Worm (Caenorhabditis elegans) whole organism, late embryonic: ENCODE results near the gene srxa-19.

Source experiments
- C08G9.2 ChIP-seq: sonication (generic microtip); optimal IDR thresholded peaks from 2 replicates; lab custom pipeline; 2016; ENCODE audit warnings: mild to moderate bottlenecking, missing genetic modification characterization, moderate library complexity, missing compliant biosample characterization
- K09A11.1 ChIP-seq: sonication (generic microtip); optimal IDR thresholded peaks from 2 replicates; lab custom pipeline; 2017; ENCODE audit warnings: antibody characterized with exemption, mild to moderate bottlenecking, missing genetic modification characterization, missing compliant biosample characterization; ENCODE audit not compliant: insufficient read depth
- ahr-1 ChIP-seq: sonication (generic microtip); optimal IDR thresholded peaks from 2 replicates; lab custom pipeline; 2016; ENCODE audit warnings: missing genetic modification characterization, missing compliant biosample characterization
- ceh-14 ChIP-seq: sonication (generic microtip); optimal IDR thresholded peaks from 2 replicates; lab custom pipeline; 2016; ENCODE audit warnings: missing genotype, missing genetic modification characterization, missing compliant biosample characterization
- ceh-19 ChIP-seq: fragments of 200-800 bp; sonication (Bioruptor generic); optimal IDR thresholded peaks from 2 replicates; lab custom pipeline; 2018; ENCODE audit warnings: mild to moderate bottlenecking, missing genetic modification characterization, missing compliant biosample characterization
- ceh-30 ChIP-seq: fragments of 150-350 bp; optimal IDR thresholded peaks from 2 replicates; lab custom pipeline; 2014; ENCODE audit warnings: missing biosample characterization, missing genetic modification characterization
- ceh-34 ChIP-seq: sonication (generic microtip); optimal IDR thresholded peaks from 2 replicates; lab custom pipeline; 2016; ENCODE audit warnings: mild to moderate bottlenecking, missing genetic modification characterization, missing compliant biosample characterization
- ceh-45 ChIP-seq: fragments of 200-800 bp; sonication (Bioruptor generic); IDR thresholded peaks from 2 replicates; pipeline ENCODE4 v1.3.6; 2022; ENCODE audit warnings: missing genetic modification reagents, missing genetic modification characterization, missing compliant biosample characterization
- ceh-48 ChIP-seq: sonication (generic microtip); optimal IDR thresholded peaks from 2 replicates; lab custom pipeline; 2016; ENCODE audit warnings: missing genetic modification characterization, inconsistent platforms, missing compliant biosample characterization
- ceh-6 ChIP-seq: fragments of 200-800 bp; sonication (Bioruptor generic); optimal IDR thresholded peaks from 2 replicates; lab custom pipeline; 2018; ENCODE audit warnings: mild to moderate bottlenecking, missing genetic modification characterization, missing compliant biosample characterization
- dmd-4 ChIP-seq: sonication (generic microtip); optimal IDR thresholded peaks from 2 replicates; lab custom pipeline; 2016; ENCODE audit warnings: borderline replicate concordance, missing genetic modification characterization, missing compliant biosample characterization
- elt-2 ChIP-seq: sonication (generic microtip); optimal IDR thresholded peaks from 2 replicates; lab custom pipeline; 2016; ENCODE audit warnings: missing genetic modification reagents, missing genetic modification characterization, missing compliant biosample characterization
- ets-4 ChIP-seq: sonication (generic microtip); optimal IDR thresholded peaks from 2 replicates; lab custom pipeline; 2016; ENCODE audit warnings: missing genetic modification characterization, missing compliant biosample characterization
- hlh-30 ChIP-seq: sonication (generic microtip); optimal IDR thresholded peaks from 2 replicates; lab custom pipeline; 2017; ENCODE audit warnings: antibody characterized with exemption, missing genetic modification characterization, missing compliant biosample characterization; ENCODE audit not compliant: insufficient read depth
- hlh-6 ChIP-seq: sonication (generic microtip); optimal IDR thresholded peaks from 2 replicates; lab custom pipeline; 2016; ENCODE audit warnings: missing genotype, missing genetic modification characterization, missing compliant biosample characterization
- hlh-8 ChIP-seq: sonication (generic microtip); optimal IDR thresholded peaks from 2 replicates; lab custom pipeline; 2016; ENCODE audit warnings: missing genotype, missing genetic modification characterization, missing compliant biosample characterization
- lim-6 ChIP-seq: sonication (generic microtip); optimal IDR thresholded peaks from 2 replicates; lab custom pipeline; 2016; ENCODE audit warnings: missing genetic modification characterization, missing compliant biosample characterization
- madf-2 ChIP-seq: sonication (generic microtip); optimal IDR thresholded peaks from 2 replicates; lab custom pipeline; 2017; ENCODE audit warnings: missing genetic modification characterization, missing compliant biosample characterization
- mec-3 ChIP-seq: sonication (generic microtip); optimal IDR thresholded peaks from 2 replicates; lab custom pipeline; 2016; ENCODE audit warnings: borderline replicate concordance, missing genetic modification characterization, missing compliant biosample characterization
- nhr-11 ChIP-seq: fragments of 150-350 bp; optimal IDR thresholded peaks from 2 replicates; lab custom pipeline; 2014; ENCODE audit warnings: missing biosample characterization, missing genetic modification characterization
- nhr-232 ChIP-seq: sonication (generic microtip); optimal IDR thresholded peaks from 2 replicates; lab custom pipeline; 2016; ENCODE audit warnings: missing genetic modification characterization, missing compliant biosample characterization
- npax-4 ChIP-seq: sonication (generic microtip); optimal IDR thresholded peaks from 2 replicates; lab custom pipeline; 2016; ENCODE audit warnings: missing genetic modification characterization, missing compliant biosample characterization
- pag-3 ChIP-seq: sonication (generic microtip); optimal IDR thresholded peaks from 2 replicates; lab custom pipeline; 2016; ENCODE audit warnings: missing compliant biosample characterization, missing genetic modification characterization, borderline replicate concordance
- pax-1 ChIP-seq: fragments of 150-350 bp; optimal IDR thresholded peaks from 2 replicates; lab custom pipeline; 2014; ENCODE audit warnings: missing biosample characterization, missing genetic modification characterization
- pros-1 ChIP-seq: fragments of 150-350 bp; optimal IDR thresholded peaks from 2 replicates; lab custom pipeline; 2014; ENCODE audit warnings: missing biosample characterization, missing genetic modification reagents, missing genetic modification characterization
- sdc-2 ChIP-seq: sonication (generic microtip); optimal IDR thresholded peaks from 2 replicates; lab custom pipeline; 2016; ENCODE audit warnings: missing genotype, missing genetic modification characterization, missing compliant biosample characterization
- sox-2 ChIP-seq: fragments of 200-800 bp; sonication (Bioruptor generic); IDR thresholded peaks from 2 replicates; pipeline ENCODE4 v1.3.6; 2022; ENCODE audit warnings: missing genetic modification reagents, missing genetic modification characterization, missing compliant biosample characterization
- tbx-7 ChIP-seq: sonication (generic microtip); optimal IDR thresholded peaks from 2 replicates; lab custom pipeline; 2016; ENCODE audit warnings: missing genotype, missing genetic modification characterization, missing compliant biosample characterization
- unc-42 ChIP-seq: sonication (generic microtip); optimal IDR thresholded peaks from 2 replicates; lab custom pipeline; 2016; ENCODE audit warnings: missing genotype, missing genetic modification characterization, missing compliant biosample characterization
- unc-55 ChIP-seq: sonication (generic microtip); optimal IDR thresholded peaks from 2 replicates; lab custom pipeline; 2017; ENCODE audit warnings: missing biosample characterization, missing genetic modification reagents, missing genetic modification characterization
- unc-86 ChIP-seq: sonication (generic microtip); optimal IDR thresholded peaks from 2 replicates; lab custom pipeline; 2016; ENCODE audit warnings: missing genetic modification characterization, missing compliant biosample characterization
- zip-5 ChIP-seq: sonication (generic microtip); optimal IDR thresholded peaks from 2 replicates; lab custom pipeline; 2016; ENCODE audit warnings: missing genetic modification characterization, missing compliant biosample characterization

The srxa-19 gene

DNA sequence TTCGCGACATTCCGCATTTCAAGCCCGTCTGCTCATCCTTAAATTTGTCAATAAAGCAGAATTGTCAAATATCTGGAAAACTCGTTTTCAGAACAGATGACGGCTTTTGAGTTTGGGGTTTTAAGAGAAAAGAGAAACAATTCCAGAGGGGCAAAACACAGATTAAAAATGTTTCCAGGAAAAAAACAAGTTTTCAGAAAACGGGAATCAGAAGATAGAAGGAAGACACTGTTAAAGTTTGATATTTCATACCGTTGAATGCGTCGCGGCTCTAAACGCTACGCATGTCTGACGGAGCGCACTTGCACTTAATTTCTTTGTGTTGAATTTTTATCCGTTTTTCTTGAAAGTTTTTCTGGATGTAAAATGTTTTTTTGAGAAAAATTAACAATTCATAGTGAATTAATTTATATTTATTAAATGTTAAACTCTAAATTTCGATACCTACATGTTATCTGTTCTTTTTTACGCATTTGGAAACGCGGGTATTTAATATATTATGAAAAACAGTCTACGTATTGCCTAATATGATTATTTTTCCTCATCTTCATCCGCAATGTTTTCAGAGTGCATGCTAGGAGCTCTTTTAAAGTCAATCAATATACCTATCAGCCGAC is 11.6 kb upstream of the srxa-19 start, which contains the start of the genes C08B6.18, wdr-20 and C08B6.8:
C08B6.18 (minus strand) TSS at position 51 of the 617 bp plus-strand sequence.
wdr-20 (minus strand) TSS at position 82 of the 617 bp plus-strand sequence.
C08B6.8 (plus strand) TSS at position 567 of the 617 bp plus-strand sequence.
- TF ChIP-seq unc-42 (tag; lab: Kevin White, UChicago) (peak; percentile 4), npax-4 (no peak)

DNA sequence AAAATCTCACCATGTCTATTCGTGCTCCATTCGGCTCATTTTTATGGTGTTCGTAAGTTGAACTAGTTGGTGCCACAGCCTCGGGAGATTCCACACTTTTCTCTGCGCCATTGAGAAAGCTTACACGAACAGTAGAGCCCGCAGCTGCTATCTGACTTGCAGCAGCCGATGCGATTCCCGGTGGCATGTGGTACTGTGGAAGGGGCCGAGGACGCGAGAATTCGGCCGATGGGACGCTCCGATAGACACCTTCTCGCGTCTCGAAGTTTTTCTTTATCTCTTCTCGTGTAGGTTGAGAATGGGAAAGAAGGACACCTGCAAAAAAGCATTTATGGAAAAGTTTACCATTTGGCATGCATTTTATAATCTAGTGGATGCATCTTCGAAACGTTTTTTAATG is 10.7 kb upstream of the srxa-19 start:
- TF ChIP-seq sdc-2 (tag; lab: Kevin White, UChicago): no peak
- TF ChIP-seq sox-2 (GFP tag; lab: Robert Waterston, UW): no peak
- TF ChIP-seq ceh-45 (GFP tag; lab: Robert Waterston, UW): no peak
- TF ChIP-seq nhr-232 (tag; lab: Kevin White, UChicago): no peak
- no peak for TF ChIP-seq hlh-8 (tag; lab: Kevin White, UChicago)
- no peak for TF ChIP-seq ceh-14 (tag; lab: Kevin White, UChicago)

DNA sequence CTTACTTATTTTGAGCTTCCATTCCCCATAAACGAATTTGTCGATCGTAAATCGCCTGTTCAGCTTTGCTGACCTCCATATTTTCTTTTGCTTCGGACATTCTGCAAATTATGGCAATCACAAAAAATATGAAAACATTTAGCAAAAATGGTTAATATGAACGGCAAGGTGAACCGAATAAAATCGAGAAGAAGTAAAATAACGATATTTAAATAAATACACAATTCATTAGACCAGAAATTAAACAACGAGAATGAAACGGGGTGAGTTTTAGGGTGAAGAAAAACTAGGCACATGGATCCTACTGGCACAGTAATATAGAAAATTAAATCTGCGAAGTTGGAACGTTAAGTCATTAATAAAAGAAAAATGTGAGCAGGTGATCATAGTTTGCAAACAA is 7.6 kb upstream of the srxa-19 start, which contains the start of gene aos-1:
aos-1 (minus strand) TSS at position 101 of the 400 bp plus-strand sequence.
- TF ChIP-seq pag-3 (tag; lab: Kevin White, UChicago) (no peak), dmd-4 (no peak), zip-5 (tag; lab: Kevin White, UChicago) (no peak), ahr-1 (tag; lab: Kevin White, UChicago) (no peak), ceh-19 (GFP tag; lab: Kevin White, UChicago) (no peak), C08G9.2 (tag; lab: Kevin White, UChicago) (no peak), tbx-7 (tag; lab: Kevin White, UChicago) (no peak), unc-86 (tag; lab: Kevin White, UChicago) (no peak), nhr-232 (tag; lab: Kevin White, UChicago) (no peak), nhr-11 (no peak), lim-6 (tag; lab: Kevin White, UChicago) (no peak), sdc-2 (tag; lab: Kevin White, UChicago) (no peak), ceh-30 (no peak), elt-2 (tag; lab: Kevin White, UChicago) (no peak), unc-55 (GFP tag; lab: Kevin White, UChicago) (no peak), mec-3 (tag; lab: Kevin White, UChicago) (no peak), ceh-6 (GFP tag; lab: Kevin White, UChicago) (no peak), hlh-30 (tag; lab: Kevin White, UChicago) (no peak), pros-1 (tag; lab: Kevin White, UChicago) (no peak), ceh-34 (tag; lab: Kevin White, UChicago) (no peak)

DNA sequence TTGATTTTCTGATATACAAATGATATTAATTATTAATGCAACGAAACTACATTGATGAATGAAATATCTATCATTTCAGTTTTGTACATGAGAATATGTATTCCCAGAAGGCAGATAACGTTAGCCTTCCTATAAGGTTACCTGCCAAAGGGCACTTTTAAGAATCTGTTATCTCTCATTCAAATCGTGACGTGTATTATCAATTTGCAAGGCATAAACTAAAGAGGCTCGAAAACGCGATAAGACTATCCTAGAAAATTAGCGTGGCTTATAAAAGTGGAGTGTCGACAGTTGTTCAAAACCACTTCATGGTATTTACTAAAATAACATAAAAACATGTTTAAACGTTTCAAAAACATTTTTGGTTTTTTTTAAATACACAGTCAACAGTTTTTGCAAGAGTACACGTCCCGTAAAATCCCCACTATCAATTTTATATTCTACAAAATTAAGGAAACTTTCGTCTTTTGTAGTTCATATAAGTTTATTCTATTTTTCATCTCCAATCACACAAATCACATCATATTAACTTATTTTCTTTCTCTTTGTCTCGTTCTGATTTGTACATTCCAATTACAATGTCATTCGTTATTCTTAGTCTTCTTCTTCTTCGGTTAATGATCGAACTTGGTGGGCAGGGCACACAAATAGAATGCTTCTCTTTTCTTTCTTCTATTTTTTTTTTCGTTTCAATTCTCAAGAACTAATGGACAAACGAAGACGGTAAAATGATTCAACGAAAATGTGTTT is 2.4 kb upstream of the srxa-19 start, which contains the start of gene C08B6.10:
C08B6.10 (plus strand) TSS at position 700 of the 750 bp plus-strand sequence.
- TF ChIP-seq ceh-48 (tag; lab: Kevin White, UChicago) (no peak), elt-2 (tag; lab: Kevin White, UChicago) (peak; percentile 81), madf-2 (tag; lab: Kevin White, UChicago) (no peak)

DNA sequence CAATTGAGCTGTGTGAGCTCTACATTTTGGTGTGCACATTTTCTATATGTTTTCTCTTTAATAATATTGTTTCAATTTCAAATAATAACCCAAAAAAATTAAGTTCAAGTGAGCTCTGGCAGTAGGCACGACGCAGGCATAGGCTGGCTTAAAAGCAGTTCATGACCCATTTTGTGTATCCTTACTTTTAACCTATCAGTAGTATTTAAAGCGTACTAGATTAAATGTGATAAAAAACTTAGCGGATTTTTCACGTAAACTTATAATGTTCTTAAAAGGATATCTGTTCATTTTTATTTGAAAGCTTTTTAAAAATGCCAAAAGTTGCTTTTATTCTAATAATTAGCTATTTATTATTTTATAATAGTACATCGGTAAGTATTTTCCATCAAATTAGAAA is 754 bp upstream of the srxa-19 start, which contains the start of gene C08B6.6:
C08B6.6 (plus strand) TSS at position 301 of the 400 bp plus-strand sequence.
- TF ChIP-seq pax-1 (tag; lab: Kevin White, UChicago) (no peak), hlh-6 (tag; lab: Kevin White, UChicago) (no peak), ets-4 (tag; lab: Kevin White, UChicago) (no peak), K09A11.1 (no peak), dmd-4 (no peak)
